Fruit fly (Drosophila melanogaster) whole organism, adult: ENCODE measurements around the gene crm.
A peak's percentile ranks its signal among the peaks of the same experiment; 100 is the strongest.

Experiments
- CG11617 ChIP-seq: fragments of 200-800 bp; sonication (Bioruptor generic); optimal IDR thresholded peaks from 2 replicates; lab custom pipeline; 2017; ENCODE audit warnings: mild to moderate bottlenecking, missing biosample characterization, missing genetic modification reagents, missing genetic modification characterization
- CG12768 ChIP-seq: fragments of 200-800 bp; sonication (Bioruptor generic); optimal IDR thresholded peaks from 2 replicates; lab custom pipeline; 2017; ENCODE audit warnings: missing biosample characterization, missing genetic modification characterization, mild to moderate bottlenecking, moderate library complexity, missing genetic modification reagents
- CG14711 ChIP-seq: fragments of 200-800 bp; sonication (Bioruptor generic); optimal IDR thresholded peaks from 2 replicates; lab custom pipeline; 2018; ENCODE audit warnings: missing biosample characterization, mild to moderate bottlenecking, missing genetic modification characterization, moderate library complexity
- CG1620 ChIP-seq: fragments of 200-800 bp; sonication (Bioruptor generic); optimal IDR thresholded peaks from 2 replicates; lab custom pipeline; 2016; ENCODE audit warnings: missing biosample characterization, missing genetic modification characterization
- CG33017 ChIP-seq: fragments of 200-800 bp; sonication (Bioruptor generic); optimal IDR thresholded peaks from 2 replicates; lab custom pipeline; 2018; ENCODE audit warnings: missing biosample characterization, mild to moderate bottlenecking, missing genetic modification characterization, moderate library complexity
- CG5204 ChIP-seq: fragments of 200-800 bp; sonication (Bioruptor generic); optimal IDR thresholded peaks from 2 replicates; lab custom pipeline; 2016; ENCODE audit warnings: missing biosample characterization, missing genetic modification characterization
- CG7045 ChIP-seq: fragments of 200-800 bp; sonication (Bioruptor generic); optimal IDR thresholded peaks from 2 replicates; lab custom pipeline; 2017; ENCODE audit warnings: missing biosample characterization, mild to moderate bottlenecking, missing genetic modification characterization
- CG7101 ChIP-seq: fragments of 200-800 bp; sonication (Bioruptor generic); optimal IDR thresholded peaks from 2 replicates; lab custom pipeline; 2018; ENCODE audit warnings: missing biosample characterization, mild to moderate bottlenecking, missing genetic modification characterization, moderate library complexity
- Clk ChIP-seq: fragments of 200-800 bp; sonication (Bioruptor generic); optimal IDR thresholded peaks from 2 replicates; lab custom pipeline; 2017; ENCODE audit warnings: missing biosample characterization, missing genetic modification characterization
- Crg-1 ChIP-seq: fragments of 200-800 bp; sonication (Bioruptor generic); optimal IDR thresholded peaks from 2 replicates; lab custom pipeline; 2016; ENCODE audit warnings: missing biosample characterization, missing genetic modification characterization
- Hr96 ChIP-seq: fragments of 200-800 bp; sonication (Bioruptor generic); optimal IDR thresholded peaks from 2 replicates; lab custom pipeline; 2016; ENCODE audit warnings: missing biosample characterization, missing genetic modification characterization
- Mnt ChIP-seq: fragments of 200-800 bp; sonication (Bioruptor generic); optimal IDR thresholded peaks from 2 replicates; lab custom pipeline; 2016; ENCODE audit warnings: missing biosample characterization, mild to moderate bottlenecking, missing genetic modification characterization
- bab1 ChIP-seq: fragments of 200-800 bp; sonication (Bioruptor generic); optimal IDR thresholded peaks from 3 replicates; lab custom pipeline; 2019; ENCODE audit warnings: missing biosample characterization, mild to moderate bottlenecking, missing genetic modification characterization, moderate library complexity
- cic ChIP-seq: fragments of 200-800 bp; sonication (Bioruptor generic); optimal IDR thresholded peaks from 2 replicates; lab custom pipeline; 2017; ENCODE audit warnings: missing biosample characterization, mild to moderate bottlenecking, missing genetic modification characterization, moderate library complexity
- cnc ChIP-seq, 2 experiments: fragments of >200 bp; optimal IDR thresholded peaks; 2 replicates each; lab custom pipeline; 2017
- kay ChIP-seq: fragments of 200-800 bp; sonication (Bioruptor generic); peaks from one replicate; lab custom pipeline; 2016; ENCODE audit warnings: missing biosample characterization, missing genetic modification characterization, borderline replicate concordance
- ovo ChIP-seq: fragments of 200-800 bp; sonication (Bioruptor generic); optimal IDR thresholded peaks from 2 replicates; lab custom pipeline; 2016; ENCODE audit warnings: missing biosample characterization, missing genetic modification characterization
- pad ChIP-seq: fragments of 200-800 bp; sonication (Bioruptor generic); optimal IDR thresholded peaks from 3 replicates; lab custom pipeline; 2017; ENCODE audit warnings: missing biosample characterization, missing genetic modification characterization, mild to moderate bottlenecking, moderate library complexity, missing genetic modification reagents
- tj ChIP-seq: fragments of 200-800 bp; sonication (Bioruptor generic); optimal IDR thresholded peaks from 3 replicates; lab custom pipeline; 2017; ENCODE audit warnings: missing biosample characterization, mild to moderate bottlenecking, missing genetic modification characterization, moderate library complexity
- toe ChIP-seq: fragments of 200-800 bp; sonication (Bioruptor generic); optimal IDR thresholded peaks from 2 replicates; lab custom pipeline; 2016; ENCODE audit warnings: missing biosample characterization, missing genetic modification characterization

Gene crm

DNA sequence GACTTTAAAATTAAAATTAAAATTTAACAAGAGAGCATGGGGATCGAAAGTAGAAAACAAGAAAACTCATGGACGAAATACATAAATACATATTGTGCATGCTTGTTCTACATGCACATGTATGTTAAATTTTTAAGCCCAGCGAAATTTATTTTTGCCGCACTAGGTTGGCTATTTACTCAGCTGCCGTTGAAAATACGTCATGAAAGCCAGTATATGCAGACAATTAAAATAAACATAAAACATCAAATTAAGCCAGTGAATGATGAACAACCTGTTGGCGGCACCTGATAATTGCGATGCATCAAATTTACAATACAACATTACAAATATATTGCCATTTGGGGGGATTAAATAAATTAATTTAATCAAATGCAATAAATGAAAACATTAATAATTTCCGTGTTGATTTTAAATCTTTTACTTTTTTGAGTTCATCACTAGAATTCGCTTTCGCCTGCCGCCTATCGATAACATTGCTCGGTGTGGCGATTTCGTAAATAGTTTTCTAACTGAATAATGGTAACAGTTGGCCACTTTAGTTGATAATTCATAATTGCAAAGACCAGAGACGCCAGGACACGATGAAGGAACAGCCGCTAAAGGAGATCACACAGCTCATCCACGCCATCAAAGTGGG is 34.3 kb downstream of the crm start, which contains the start of gene eIF2Bbeta:
TSS of gene eIF2Bbeta (plus strand) at position 438 of the 640 bp plus-strand sequence.
- no peak for TF ChIP-seq CG1620
- TF ChIP-seq bab1, result peak; percentile 6

DNA sequence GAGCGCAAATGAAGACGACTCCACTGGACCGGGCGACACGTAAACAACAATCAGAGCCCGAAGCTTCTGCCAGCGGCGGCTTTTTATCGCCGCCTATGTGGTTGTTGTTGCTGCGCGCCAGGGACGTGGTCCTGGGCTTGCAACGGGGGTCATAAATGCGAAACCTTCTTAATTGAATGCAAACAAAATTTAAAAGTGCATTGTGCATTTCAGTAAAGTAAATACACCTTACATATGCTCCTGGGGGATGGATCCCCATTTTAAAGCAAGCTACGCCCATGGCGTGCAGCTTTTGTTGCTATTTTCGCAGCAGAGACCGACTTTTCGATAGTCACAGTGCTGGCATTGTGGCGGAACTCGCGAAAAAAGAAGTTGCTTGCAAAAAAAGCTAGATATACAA is 34.9 kb downstream of the crm start, which contains the start of gene Ugalt:
TSS of gene Ugalt (minus strand) at position 160 of the 400 bp plus-strand sequence.
- no peak for TF ChIP-seq kay
- peak; percentile 100 for TF ChIP-seq bab1
- peak; percentile 100 for TF ChIP-seq ovo (GFP tag; lab: Kevin White, UChicago)
- peak; percentile 100 for TF ChIP-seq CG7045
- TF ChIP-seq pad (GFP tag; lab: Kevin White, UChicago), result peak; percentile 99
- peak; percentile 100 for TF ChIP-seq toe (GFP tag; lab: Kevin White, UChicago)
- TF ChIP-seq CG7101, result peak; percentile 100
- peak; percentile 100 for TF ChIP-seq CG12768 (GFP tag; lab: Kevin White, UChicago)
- TF ChIP-seq CG33017 (tag; lab: Kevin White, UChicago), result peak; percentile 100
- TF ChIP-seq CG1620, result peak; percentile 100
- peak; percentile 100 for TF ChIP-seq Clk
- TF ChIP-seq Hr96 (GFP tag; lab: Kevin White, UChicago), result peak; percentile 100
- peak; percentile 100 for TF ChIP-seq CG14711
- peak; percentile 100 for TF ChIP-seq Crg-1 (GFP tag; lab: Kevin White, UChicago)
- TF ChIP-seq cnc (optimal IDR thresholded peaks at IDR 0.05; lab: Kevin White, UChicago), result no peak
- peak; percentile 100 for TF ChIP-seq Mnt
- peak; percentile 98 for TF ChIP-seq cic (GFP tag; lab: Kevin White, UChicago)
- TF ChIP-seq tj (GFP tag; lab: Kevin White, UChicago), result peak; percentile 99
- TF ChIP-seq CG11617, result peak; percentile 100
- peak; percentile 100 for TF ChIP-seq CG5204 (GFP tag; lab: Kevin White, UChicago)

DNA sequence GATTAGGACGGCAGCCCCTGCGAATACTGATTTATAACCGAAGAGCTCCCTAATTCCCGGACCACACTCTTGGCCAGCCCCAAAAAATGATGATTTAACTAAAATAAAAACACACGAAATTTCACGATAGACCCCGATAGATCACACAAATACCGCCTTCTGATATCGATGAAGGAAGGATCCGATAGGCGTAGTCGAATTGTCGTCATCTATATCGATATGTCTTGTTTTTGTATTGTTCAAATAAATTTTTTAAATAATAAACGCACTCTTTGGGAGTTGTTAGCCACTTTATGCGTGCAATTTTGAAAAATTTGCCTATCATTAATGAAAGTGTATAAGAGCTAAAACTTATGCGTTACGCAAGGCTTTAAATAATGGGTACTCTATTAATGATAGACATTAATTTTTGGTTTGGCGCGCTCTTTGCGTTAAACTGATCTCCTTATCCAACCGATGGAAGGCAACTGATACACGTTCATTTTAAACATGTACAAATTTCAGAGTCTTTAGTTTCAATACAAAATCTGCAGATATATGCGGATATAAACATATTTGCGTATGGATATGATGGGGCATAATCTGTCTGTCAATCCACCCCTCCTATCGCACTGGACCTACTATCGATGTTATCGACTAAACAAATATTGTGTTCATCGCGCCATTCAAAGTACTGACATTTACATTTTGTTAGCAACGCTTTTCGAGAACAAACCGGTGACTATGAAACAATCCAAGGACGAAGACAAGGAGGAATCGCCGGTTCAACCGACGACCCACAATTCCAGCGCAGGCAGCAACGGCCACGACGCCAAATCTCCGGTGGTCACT is 40.3 kb downstream of the crm start, which contains the start of the genes Spg7 and Lint-O:
TSS of gene Spg7 (minus strand) at position 148 of the 831 bp plus-strand sequence.
TSS of gene Lint-O (plus strand) at position 638 of the 831 bp plus-strand sequence.
- TF ChIP-seq CG5204 (GFP tag; lab: Kevin White, UChicago), result no peak
- peak; percentile 46 for TF ChIP-seq tj (GFP tag; lab: Kevin White, UChicago)
- TF ChIP-seq CG7101, result no peak
- no peak for TF ChIP-seq CG11617

DNA sequence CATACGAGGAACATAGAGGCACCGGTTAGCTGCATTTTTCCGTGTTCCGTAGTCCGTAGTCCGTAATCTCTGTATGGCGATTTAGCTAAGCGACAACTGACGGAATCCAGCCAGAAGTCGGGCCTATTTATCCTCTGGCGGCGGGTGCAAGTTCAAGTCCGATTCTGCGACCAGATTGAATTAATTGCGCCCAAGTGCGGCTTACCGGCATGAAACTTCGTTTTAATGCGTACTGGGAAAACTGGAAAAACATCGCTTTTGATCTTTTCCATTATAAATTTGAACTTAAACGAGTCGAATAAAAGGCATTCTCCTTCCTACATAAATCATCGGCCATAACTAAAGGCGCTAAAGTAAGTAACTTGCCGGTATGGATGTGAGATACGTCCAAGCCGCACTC is 44.8 kb downstream of the crm start, which contains the start of gene dyw:
TSS of gene dyw (minus strand) at position 101 of the 400 bp plus-strand sequence.
- TF ChIP-seq CG33017 (tag; lab: Kevin White, UChicago) (no peak), CG5204 (GFP tag; lab: Kevin White, UChicago) (no peak), cic (GFP tag; lab: Kevin White, UChicago) (no peak), Crg-1 (GFP tag; lab: Kevin White, UChicago) (no peak), bab1 (no peak), cnc (optimal IDR thresholded peaks at IDR 0.05; lab: Kevin White, UChicago) (no peak), Mnt (no peak), CG11617 (no peak), CG1620 (no peak), CG14711 (no peak), pad (GFP tag; lab: Kevin White, UChicago) (no peak), CG7045 (no peak), Hr96 (GFP tag; lab: Kevin White, UChicago) (no peak), toe (GFP tag; lab: Kevin White, UChicago) (no peak)

DNA sequence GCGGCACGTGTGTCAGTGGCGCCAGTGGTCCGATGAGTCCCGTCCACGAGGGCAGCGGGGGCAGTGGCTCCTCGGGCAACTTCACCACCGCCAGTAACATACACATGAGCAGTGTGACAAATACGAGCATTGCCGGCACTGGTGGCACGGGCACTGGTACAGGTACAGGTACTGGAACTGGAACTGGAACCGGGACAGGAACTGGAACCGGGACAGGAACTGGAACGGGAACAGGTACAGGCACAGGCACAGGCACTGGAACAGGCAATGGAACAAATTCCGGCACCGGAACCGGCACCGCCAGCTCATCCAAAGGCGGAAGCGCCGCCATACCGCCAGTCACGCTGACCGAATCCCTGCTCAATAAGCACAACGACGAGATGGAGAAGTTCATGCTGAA is 48.2 kb downstream of the crm start:
- no peak for TF ChIP-seq tj (GFP tag; lab: Kevin White, UChicago)
- TF ChIP-seq CG7101, result no peak
- TF ChIP-seq kay, result no peak
- no peak for TF ChIP-seq CG14711
- no peak for TF ChIP-seq cic (GFP tag; lab: Kevin White, UChicago)
- no peak for TF ChIP-seq CG12768 (GFP tag; lab: Kevin White, UChicago)
- no peak for TF ChIP-seq CG11617
- no peak for TF ChIP-seq CG5204 (GFP tag; lab: Kevin White, UChicago)
- TF ChIP-seq CG1620, result no peak
- TF ChIP-seq Mnt, result no peak
- TF ChIP-seq bab1, result no peak
- no peak for TF ChIP-seq Crg-1 (GFP tag; lab: Kevin White, UChicago)
- no peak for TF ChIP-seq CG33017 (tag; lab: Kevin White, UChicago)
- TF ChIP-seq toe (GFP tag; lab: Kevin White, UChicago), result no peak

DNA sequence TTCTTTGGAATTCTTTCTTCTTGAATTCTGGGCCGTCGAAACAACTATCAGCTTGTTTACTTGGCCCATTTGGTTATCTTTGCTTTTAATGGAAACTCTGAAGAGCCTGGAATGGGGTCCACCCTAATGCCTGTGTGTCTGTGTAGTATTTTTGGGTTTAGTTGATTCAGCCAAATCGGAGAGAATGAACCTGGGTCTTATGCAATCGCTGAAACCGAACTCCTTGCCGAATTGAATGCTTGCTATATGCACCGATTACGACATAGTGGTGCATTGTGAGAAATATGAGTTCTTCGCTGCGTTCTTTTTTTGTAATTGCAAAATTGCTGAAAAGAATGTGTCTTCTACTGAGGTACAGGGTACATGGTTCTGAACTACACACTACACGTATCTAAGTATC is 51.6 kb downstream of the crm start:
- no peak for TF ChIP-seq Hr96 (GFP tag; lab: Kevin White, UChicago)
- TF ChIP-seq tj (GFP tag; lab: Kevin White, UChicago), result peak; percentile 96
- TF ChIP-seq CG5204 (GFP tag; lab: Kevin White, UChicago), result no peak
- peak; percentile 29 for TF ChIP-seq CG7101
- no peak for TF ChIP-seq CG1620
- no peak for TF ChIP-seq cic (GFP tag; lab: Kevin White, UChicago)
- TF ChIP-seq CG11617, result no peak
